Worm (Caenorhabditis elegans): ENCODE results near the gene ugt-4.

The ugt-4 gene

ce11 chrV:12790188-12790587 lies 4.9 kb downstream of the ugt-4 start, which contains the start of gene srbc-43:
TSS of gene srbc-43 (minus strand) at chrV:12790518.
- TF ChIP-seq eyg-1 (tag; optimal IDR thresholded peaks at IDR 0.05) (no peak), hlh-15 (tag; optimal IDR thresholded peaks at IDR 0.05) (no peak), ceh-14 (tag; optimal IDR thresholded peaks at IDR 0.05) (no peak), pag-3 (tag; optimal IDR thresholded peaks at IDR 0.05; ENCODE audit: borderline replicate concordance) (no peak), ahr-1 (tag; optimal IDR thresholded peaks at IDR 0.05) (no peak), ztf-16 (tag; optimal IDR thresholded peaks at IDR 0.05) (no peak), ceh-19 (GFP tag; optimal IDR thresholded peaks at IDR 0.05) (no peak), unc-42 (tag; optimal IDR thresholded peaks at IDR 0.05) (no peak), dve-1 (tag; optimal IDR thresholded peaks at IDR 0.05) (no peak)

- TF ChIP-seq unc-55 (GFP tag; optimal IDR thresholded peaks at IDR 0.05) (no peak), fax-1 (tag; optimal IDR thresholded peaks at IDR 0.05) (no peak), ceh-14 (tag; optimal IDR thresholded peaks at IDR 0.05) (no peak), nhr-232 (tag; optimal IDR thresholded peaks at IDR 0.05) (no peak), ref-2 (tag; optimal IDR thresholded peaks at IDR 0.05) (no peak), T23F11.4 (GFP tag; optimal IDR thresholded peaks at IDR 0.05) (no peak), ahr-1 (tag; optimal IDR thresholded peaks at IDR 0.05) (no peak), ztf-16 (tag; optimal IDR thresholded peaks at IDR 0.05) (no peak), gmeb-2 (tag; optimal IDR thresholded peaks at IDR 0.05) (no peak), sox-4 (tag; optimal IDR thresholded peaks at IDR 0.05) (no peak), ceh-6 (GFP tag; optimal IDR thresholded peaks at IDR 0.05) (no peak), ceh-34 (tag; optimal IDR thresholded peaks at IDR 0.05) (no peak), fkh-10 (GFP tag; optimal IDR thresholded peaks at IDR 0.05) (no peak), npax-4 (tag; optimal IDR thresholded peaks at IDR 0.05) (no peak), unc-3 (GFP tag; conservative IDR thresholded peaks at IDR 0.05) (no peak), unc-3 (tag; optimal IDR thresholded peaks at IDR 0.05) (no peak), ceh-45 (GFP tag; IDR thresholded peaks at IDR 0.05) (no peak), che-1 (tag; optimal IDR thresholded peaks at IDR 0.05) (no peak)
Observed at ce11 chrV:12788451-12788850, 6.7 kb downstream of the ugt-4 start, which contains the start of gene srbc-44. TSS of gene srbc-44 (minus strand) at chrV:12788551.

ce11 chrV:12787026-12787425 lies 8.1 kb downstream of the ugt-4 start, which contains the start of gene fkb-4:
TSS of gene fkb-4 (minus strand) at chrV:12787126.
- TF ChIP-seq elt-2 (tag; optimal IDR thresholded peaks at IDR 0.05) (no peak), ceh-9 (tag; optimal IDR thresholded peaks at IDR 0.05) (no peak), ceh-18 (tag; optimal IDR thresholded peaks at IDR 0.05) (no peak), dve-1 (tag; optimal IDR thresholded peaks at IDR 0.05) (no peak), unc-3 (GFP tag; conservative IDR thresholded peaks at IDR 0.05) (no peak), unc-3 (tag; optimal IDR thresholded peaks at IDR 0.05) (no peak), ceh-22 (tag; optimal IDR thresholded peaks at IDR 0.05) (no peak), eyg-1 (tag; optimal IDR thresholded peaks at IDR 0.05) (no peak), nfya-1 (tag; optimal IDR thresholded peaks at IDR 0.05) (no peak), gmeb-2 (tag; optimal IDR thresholded peaks at IDR 0.05) (no peak), sdc-2 (tag; optimal IDR thresholded peaks at IDR 0.05) (no peak), tbx-7 (tag; optimal IDR thresholded peaks at IDR 0.05) (no peak), F13H6.1 (tag; optimal IDR thresholded peaks at IDR 0.05) (no peak), ztf-16 (tag; optimal IDR thresholded peaks at IDR 0.05) (no peak), npax-4 (tag; optimal IDR thresholded peaks at IDR 0.05) (no peak), hlh-8 (tag; optimal IDR thresholded peaks at IDR 0.05) (no peak)

- TF ChIP-seq sox-2 (GFP tag; IDR thresholded peaks at IDR 0.05) (no peak), hlh-13 (GFP tag; optimal IDR thresholded peaks at IDR 0.05) (no peak), ets-4 (tag; optimal IDR thresholded peaks at IDR 0.05) (no peak), lim-6 (tag; optimal IDR thresholded peaks at IDR 0.05) (no peak), madf-2 (tag; optimal IDR thresholded peaks at IDR 0.05) (no peak), ref-2 (tag; optimal IDR thresholded peaks at IDR 0.05) (no peak), gmeb-2 (tag; optimal IDR thresholded peaks at IDR 0.05) (no peak), fkh-10 (GFP tag; optimal IDR thresholded peaks at IDR 0.05) (no peak), pax-1 (tag; optimal IDR thresholded peaks at IDR 0.05) (no peak), T23F11.4 (GFP tag; optimal IDR thresholded peaks at IDR 0.05) (no peak), tbx-7 (tag; optimal IDR thresholded peaks at IDR 0.05) (no peak), hlh-30 (tag; optimal IDR thresholded peaks at IDR 0.05; ENCODE audit: insufficient read depth) (no peak), sdc-2 (tag; optimal IDR thresholded peaks at IDR 0.05) (no peak), hlh-8 (tag; optimal IDR thresholded peaks at IDR 0.05) (no peak)
Observed at ce11 chrV:12786340-12786739, 8.8 kb downstream of the ugt-4 start.
